Worm (Caenorhabditis elegans): ENCODE data around the gene glb-7.

DNA sequence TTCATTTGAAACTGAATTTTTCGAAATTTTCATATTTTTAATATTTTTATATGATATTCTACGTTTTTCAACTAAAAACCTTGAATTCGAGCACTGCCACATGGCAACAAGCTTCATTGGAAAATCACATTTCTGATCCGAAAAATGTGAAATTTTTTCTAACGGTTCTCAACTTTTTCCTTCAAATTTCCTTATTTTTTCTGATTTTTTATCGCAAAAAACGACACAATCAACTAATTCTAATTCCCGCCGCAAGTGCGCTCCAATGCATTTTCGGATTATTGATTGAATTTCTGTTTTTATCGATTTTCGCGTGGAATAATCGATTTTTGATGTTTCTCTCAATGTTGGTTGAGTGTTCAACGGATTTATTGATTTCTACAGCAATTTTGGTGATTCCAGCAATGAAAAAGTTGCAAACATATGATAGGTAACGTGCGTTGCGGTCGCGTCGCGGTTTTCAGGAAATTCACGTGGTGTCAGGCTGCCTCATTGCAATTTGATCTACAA lies 10.9 kb downstream of the glb-7 start, which contains the start of gene C23H5.12:
- TF ChIP-seq tra-4 (tag; optimal IDR thresholded peaks at IDR 0.05) (no peak), tbx-11 (GFP tag; IDR thresholded peaks at IDR 0.05) (no peak), ets-7 (tag; optimal IDR thresholded peaks at IDR 0.05) (no peak)
